Worm (Caenorhabditis elegans): Measurements from ENCODE around the gene ZC504.1.

ZC504.1 gene

ce11 chrX:10435492-10435939 is 28.6 kb downstream of the ZC504.1 start (continued):
- TF ChIP-seq K11D2.4 (GFP tag; IDR thresholded peaks at IDR 0.05) (peak; percentile 64; the same call in 1 of the 2 replicates), K12H6.12 (tag; optimal IDR thresholded peaks at IDR 0.05) (peak; percentile 89), zfh-2 (GFP tag; conservative IDR thresholded peaks at IDR 0.05) (peak; percentile 98), tlf-1 (GFP tag; optimal IDR thresholded peaks at IDR 0.05) (no peak), Y53G8AR.9 (GFP tag; conservative IDR thresholded peaks at IDR 0.05) (no peak), lin-35 (GFP tag; optimal IDR thresholded peaks at IDR 0.05) (no peak), ztf-6 (GFP tag; IDR thresholded peaks at IDR 0.05) (peak; percentile 60; the same call in 1 of the 2 replicates), T26A5.8 (tag; optimal IDR thresholded peaks at IDR 0.05) (no peak), athp-1 (tag; optimal IDR thresholded peaks at IDR 0.05) (no peak), F49E8.2 (tag; optimal IDR thresholded peaks at IDR 0.05; ENCODE audit: insufficient read depth) (no peak), egl-18 (GFP tag; IDR thresholded peaks at IDR 0.05) (0 out of 2 replicates have a peak, but pooled peaks have one; percentile 62), let-526 (GFP tag; IDR thresholded peaks at IDR 0.05) (no peak)

- no peak for TF ChIP-seq atf-7 (tag; optimal IDR thresholded peaks at IDR 0.05)
- TF ChIP-seq B0336.3 (GFP tag; IDR thresholded peaks at IDR 0.05): no peak
- no peak for TF ChIP-seq repo-1 (tag; optimal IDR thresholded peaks at IDR 0.05)
- no peak for TF ChIP-seq madf-10 (tag; optimal IDR thresholded peaks at IDR 0.05)
- no peak for TF ChIP-seq let-607 (tag; optimal IDR thresholded peaks at IDR 0.05)
- TF ChIP-seq lin-35 (GFP tag; optimal IDR thresholded peaks at IDR 0.05): no peak
- no peak for TF ChIP-seq nfyb-1 (GFP tag; IDR thresholded peaks at IDR 0.05)
Observed at ce11 chrX:10437421-10437820, 30.5 kb downstream of the ZC504.1 start.

ce11 chrX:10440781-10441180 is 33.8 kb downstream of the ZC504.1 start:
- TF ChIP-seq mxl-1 (tag; optimal IDR thresholded peaks at IDR 0.05): no peak
- no peak for TF ChIP-seq fkh-3 (tag; optimal IDR thresholded peaks at IDR 0.05)
- no peak for TF ChIP-seq snpc-1.3 (tag; optimal IDR thresholded peaks at IDR 0.05; ENCODE audit: insufficient read depth)
- TF ChIP-seq ceh-79 (tag; optimal IDR thresholded peaks at IDR 0.05): no peak
- no peak for TF ChIP-seq F33H1.4 (GFP tag; IDR thresholded peaks at IDR 0.05)
- no peak for TF ChIP-seq B0019.2 (GFP tag; conservative IDR thresholded peaks at IDR 0.05)
- no peak for TF ChIP-seq tlf-1 (GFP tag; optimal IDR thresholded peaks at IDR 0.05)
- TF ChIP-seq mes-4 (tag; optimal IDR thresholded peaks at IDR 0.05): no peak
- TF ChIP-seq cebp-2 (GFP tag; IDR thresholded peaks at IDR 0.05): no peak
- TF ChIP-seq F55B11.4 (tag; optimal IDR thresholded peaks at IDR 0.05; ENCODE audit: borderline replicate concordance, insufficient read depth): no peak
- TF ChIP-seq nhr-27 (tag; optimal IDR thresholded peaks at IDR 0.05): no peak
- TF ChIP-seq B0261.1 (tag; optimal IDR thresholded peaks at IDR 0.05): no peak
- TF ChIP-seq aptf-2 (GFP tag; conservative IDR thresholded peaks at IDR 0.05): no peak
- no peak for TF ChIP-seq ztf-3 (GFP tag; optimal IDR thresholded peaks at IDR 0.05)
- no peak for TF ChIP-seq Y67H2A.10 (GFP tag; conservative IDR thresholded peaks at IDR 0.05)
- no peak for TF ChIP-seq ztf-22 (GFP tag; optimal IDR thresholded peaks at IDR 0.05)
- TF ChIP-seq mel-28 (tag; optimal IDR thresholded peaks at IDR 0.05; ENCODE audit: borderline replicate concordance): no peak
- TF ChIP-seq akir-1 (GFP tag; optimal IDR thresholded peaks at IDR 0.05): no peak

ce11 chrX:10443836-10444235 is 36.9 kb downstream of the ZC504.1 start, which contains the start of gene C39B10.3:
TSS of gene C39B10.3 (plus strand) at chrX:10444136.
- TF ChIP-seq B0336.3 (GFP tag; IDR thresholded peaks at IDR 0.05) (no peak), ZK185.1 (tag; optimal IDR thresholded peaks at IDR 0.05; ENCODE audit: poor library complexity, severe bottlenecking) (no peak), ekl-4 (GFP tag; IDR thresholded peaks at IDR 0.05) (no peak), ceh-91 (GFP tag; IDR thresholded peaks at IDR 0.05) (no peak), snpc-4 (GFP tag; optimal IDR thresholded peaks at IDR 0.05) (no peak), snpc-4 (tag; optimal IDR thresholded peaks at IDR 0.05) (no peak), lag-1 (GFP tag; IDR thresholded peaks at IDR 0.05) (no peak), F57C9.4 (tag; optimal IDR thresholded peaks at IDR 0.05) (no peak), mel-28 (tag; optimal IDR thresholded peaks at IDR 0.05; ENCODE audit: borderline replicate concordance) (no peak), ets-4 (GFP tag; optimal IDR thresholded peaks at IDR 0.05) (no peak), snpc-3.4 (tag; optimal IDR thresholded peaks at IDR 0.05) (no peak), nfyb-1 (GFP tag; IDR thresholded peaks at IDR 0.05) (no peak), F49E8.2 (tag; optimal IDR thresholded peaks at IDR 0.05; ENCODE audit: insufficient read depth) (no peak), unc-62 (GFP tag; optimal IDR thresholded peaks at IDR 0.05) (no peak)

All from whole organism, young adult.